Fruit fly (Drosophila melanogaster): ENCODE measurements around the gene Kaz.

Kaz gene

DNA sequence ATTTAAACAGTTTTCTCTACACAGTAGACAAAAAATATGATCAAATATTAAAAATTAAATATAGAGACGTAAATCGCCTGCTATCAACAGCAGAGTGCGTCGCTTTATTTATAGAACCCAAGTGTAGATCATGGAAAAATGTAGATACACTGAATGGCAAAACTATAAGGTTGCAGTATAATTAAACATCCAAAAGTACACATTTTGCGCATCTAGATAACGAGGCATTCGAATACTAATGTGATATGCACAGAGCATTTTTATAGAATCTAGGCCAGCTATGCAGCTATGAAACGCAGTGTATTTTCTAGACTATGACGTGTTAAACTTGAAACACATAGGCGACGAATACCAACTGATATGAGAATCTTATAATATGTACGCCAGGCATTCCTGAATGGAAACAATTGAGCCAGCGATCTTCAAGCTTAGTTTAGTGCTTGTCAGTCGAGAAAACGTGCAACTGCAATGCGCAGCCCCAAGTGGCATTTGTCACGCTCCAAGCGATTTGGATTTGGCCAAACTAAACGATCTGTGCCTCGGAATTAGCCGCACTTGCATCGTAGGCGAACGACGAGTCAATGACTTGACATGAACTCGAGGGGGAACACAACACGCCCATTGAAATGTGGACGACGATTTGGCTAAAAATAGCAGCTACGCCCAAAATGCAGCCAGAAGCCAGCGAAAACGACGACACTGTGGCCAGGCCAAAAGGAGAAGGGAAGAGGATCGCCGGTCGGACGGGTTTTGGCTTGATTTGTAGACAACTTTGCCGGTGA lies 18.7 kb downstream of the Kaz start (continued):
- peak; percentile 78 for TF ChIP-seq slp2 (GFP tag; optimal IDR thresholded peaks at IDR 0.05)
- no peak for TF ChIP-seq yki (optimal IDR thresholded peaks at IDR 0.05)
- TF ChIP-seq B-H1 (GFP tag; IDR thresholded peaks at IDR 0.05) = peak; percentile 87
- TF ChIP-seq PHDP (tag; optimal IDR thresholded peaks at IDR 0.05) = peak; percentile 92
- TF ChIP-seq CrebB (tag; optimal IDR thresholded peaks at IDR 0.05) = peak; percentile 87
- peak; percentile 69 for TF ChIP-seq CG4328 (GFP tag; optimal IDR thresholded peaks at IDR 0.05)
- TF ChIP-seq CG13775 (GFP tag; optimal IDR thresholded peaks at IDR 0.05) = peak; percentile 75
- peak; percentile 90 for TF ChIP-seq HHEX (GFP tag; optimal IDR thresholded peaks at IDR 0.05)
- TF ChIP-seq fu2 (GFP tag; optimal IDR thresholded peaks at IDR 0.05) = peak; percentile 84
- peak; percentile 87 for TF ChIP-seq al (GFP tag; IDR thresholded peaks at IDR 0.05)
- TF ChIP-seq CG15514 (GFP tag; optimal IDR thresholded peaks at IDR 0.05) = peak; percentile 82
- peak; percentile 95 for TF ChIP-seq sob (GFP tag; IDR thresholded peaks at IDR 0.05)
- peak; percentile 87 for TF ChIP-seq gsb (GFP tag; IDR thresholded peaks at IDR 0.05)
- no peak for TF ChIP-seq bbx (GFP tag; IDR thresholded peaks at IDR 0.05; ENCODE audit: partially characterized antibody)
- peak; percentile 91 for TF ChIP-seq gem (tag; optimal IDR thresholded peaks at IDR 0.05)
- TF ChIP-seq CG7987 (GFP tag; optimal IDR thresholded peaks at IDR 0.05) = peak; percentile 82
- TF ChIP-seq gce (GFP tag; IDR thresholded peaks at IDR 0.05) = peak; percentile 75; the same call in 1 of the 3 replicates
- peak; percentile 89 for TF ChIP-seq BtbVII (GFP tag; optimal IDR thresholded peaks at IDR 0.05)
- TF ChIP-seq hbn (GFP tag; IDR thresholded peaks at IDR 0.05; ENCODE audit: partially characterized antibody) = no peak
- peak; percentile 91 for TF ChIP-seq Xbp1 (GFP tag; optimal IDR thresholded peaks at IDR 0.05)
- TF ChIP-seq crc (GFP tag; optimal IDR thresholded peaks at IDR 0.05) = peak; percentile 62
- peak; percentile 91 for TF ChIP-seq gro (GFP tag; optimal IDR thresholded peaks at IDR 0.05)
- peak; percentile 76 for TF ChIP-seq CG8388 (GFP tag; optimal IDR thresholded peaks at IDR 0.05)
- peak; percentile 81 for TF ChIP-seq wdn (GFP tag; IDR thresholded peaks at IDR 0.05)
- TF ChIP-seq h (optimal IDR thresholded peaks at IDR 0.05) = no peak
- TF ChIP-seq CG32767 (GFP tag; IDR thresholded peaks at IDR 0.05) = peak; percentile 81
- TF ChIP-seq CG34224 (GFP tag; IDR thresholded peaks at IDR 0.05; ENCODE audit: partially characterized antibody) = no peak
- peak; percentile 99 for TF ChIP-seq Med (GFP tag)
- TF ChIP-seq stc (GFP tag; IDR thresholded peaks at IDR 0.05) = peak; percentile 85
- TF ChIP-seq CG16863 (GFP tag; optimal IDR thresholded peaks at IDR 0.05) = peak; percentile 85
- peak; percentile 85 for TF ChIP-seq CG4730 (GFP tag; IDR thresholded peaks at IDR 0.05)
- peak; percentile 90 for TF ChIP-seq CG13424 (tag; optimal IDR thresholded peaks at IDR 0.05)
- peak in 1 of 3 experiments; percentile 38 for TF ChIP-seq lola (GFP tag; optimal IDR thresholded peaks at IDR 0.05)
- peak; percentile 72 for TF ChIP-seq Nf-YC (tag; optimal IDR thresholded peaks at IDR 0.05)
- TF ChIP-seq CG10462 (GFP tag; optimal IDR thresholded peaks at IDR 0.05) = peak; percentile 69
- peak; percentile 91 for TF ChIP-seq fd3F (GFP tag; optimal IDR thresholded peaks at IDR 0.05)
- TF ChIP-seq ranshi (GFP tag; IDR thresholded peaks at IDR 0.05) = peak; percentile 90
- TF ChIP-seq Fer2 (tag; optimal IDR thresholded peaks at IDR 0.05) = peak; percentile 83
- peak; percentile 83 for TF ChIP-seq CG4424 (GFP tag; optimal IDR thresholded peaks at IDR 0.05)
- peak; percentile 43 for TF ChIP-seq sqz (GFP tag; optimal IDR thresholded peaks at IDR 0.05)
- TF ChIP-seq H15 (GFP tag; IDR thresholded peaks at IDR 0.05) = peak; percentile 86
- peak; percentile 59 for TF ChIP-seq Hey (tag; optimal IDR thresholded peaks at IDR 0.05)
- TF ChIP-seq ham (GFP tag; IDR thresholded peaks at IDR 0.05) = no peak
- peak; percentile 83 for TF ChIP-seq tgo (GFP tag; IDR thresholded peaks at IDR 0.05)
- no peak for TF ChIP-seq Doc3 (GFP tag; IDR thresholded peaks at IDR 0.05; ENCODE audit: partially characterized antibody)
- TF ChIP-seq NC2β (GFP tag; optimal IDR thresholded peaks at IDR 0.05) = peak; percentile 73
- peak; percentile 92 for TF ChIP-seq CG11456 (GFP tag; IDR thresholded peaks at IDR 0.05)
- TF ChIP-seq maf-S (GFP tag; optimal IDR thresholded peaks at IDR 0.05) = peak; percentile 80
- peak; percentile 88 for TF ChIP-seq CG6689 (GFP tag; IDR thresholded peaks at IDR 0.05)
- TF ChIP-seq CG17359 (tag; optimal IDR thresholded peaks at IDR 0.05) = peak; percentile 93

Measured in whole organism, embryonic.